Fruit fly (Drosophila melanogaster): Measurements from ENCODE around the gene gig.

gig gene

dm6 chr3L:20140589-20141207, 11.7 kb downstream of the gig start, which contains the start of gene CG7328:
Gene CG7328, minus strand, starts transcription at chr3L:20140607.
- TF ChIP-seq CG17801 (GFP tag; optimal IDR thresholded peaks at IDR 0.05; ENCODE audit: partially characterized antibody), result peak; percentile 92

- no peak for TF ChIP-seq CG17801 (GFP tag; optimal IDR thresholded peaks at IDR 0.05; ENCODE audit: partially characterized antibody)
Measured at dm6 chr3L:20168152-20168551, 39.2 kb downstream of the gig start.

- no peak for TF ChIP-seq CG17801 (GFP tag; optimal IDR thresholded peaks at IDR 0.05; ENCODE audit: partially characterized antibody)
Measured at dm6 chr3L:20177697-20178096, 48.7 kb downstream of the gig start.

- TF ChIP-seq CG17801 (GFP tag; optimal IDR thresholded peaks at IDR 0.05; ENCODE audit: partially characterized antibody), result no peak
Measured at dm6 chr3L:20178101-20178500, 49.1 kb downstream of the gig start.

- no peak for TF ChIP-seq CG17801 (GFP tag; optimal IDR thresholded peaks at IDR 0.05; ENCODE audit: partially characterized antibody)
Measured at dm6 chr3L:20182799-20183198, 53.8 kb downstream of the gig start.

dm6 chr3L:20183345-20184088, 54.5 kb downstream of the gig start:
- TF ChIP-seq CG17801 (GFP tag; optimal IDR thresholded peaks at IDR 0.05; ENCODE audit: partially characterized antibody), result no peak

dm6 chr3L:20185206-20185868, 56.4 kb downstream of the gig start:
- TF ChIP-seq CG17801 (GFP tag; optimal IDR thresholded peaks at IDR 0.05; ENCODE audit: partially characterized antibody), result no peak

- no peak for TF ChIP-seq CG17801 (GFP tag; optimal IDR thresholded peaks at IDR 0.05; ENCODE audit: partially characterized antibody)
Measured at dm6 chr3L:20185886-20186285, 56.9 kb downstream of the gig start.

- TF ChIP-seq CG17801 (GFP tag; optimal IDR thresholded peaks at IDR 0.05; ENCODE audit: partially characterized antibody), result no peak
Measured at dm6 chr3L:20186294-20187020, 57.5 kb downstream of the gig start.

- TF ChIP-seq CG17801 (GFP tag; optimal IDR thresholded peaks at IDR 0.05; ENCODE audit: partially characterized antibody), result peak; percentile 22
Measured at dm6 chr3L:20187885-20188570, 59.0 kb downstream of the gig start, which contains the start of gene Ssk. Gene Ssk, plus strand, starts transcription at chr3L:20188522.

Data from ovary, adult (tissue).